Worm (Caenorhabditis elegans): Measurements from ENCODE around the gene tpk-1.
A peak's percentile ranks its signal among the peaks of the same experiment; 100 is the strongest.

tpk-1 gene

DNA sequence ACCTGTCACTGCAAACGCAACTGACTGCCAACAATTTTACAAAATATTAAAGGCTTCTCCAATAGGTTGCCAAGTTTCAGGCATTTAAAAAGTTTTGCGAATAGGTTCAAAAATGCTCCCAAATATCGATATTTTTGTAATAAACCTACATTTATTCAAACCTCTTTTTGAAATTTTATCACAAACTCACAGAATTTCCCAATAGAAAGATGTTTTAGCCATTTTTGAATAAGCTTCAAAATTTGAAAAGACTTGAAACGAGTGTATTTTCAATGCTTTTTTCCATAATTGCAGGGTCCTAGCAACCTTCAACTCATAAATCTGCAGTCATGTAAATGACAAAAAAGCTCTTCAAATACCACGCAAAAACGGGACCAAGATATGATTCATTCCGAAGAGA lies 29.6 kb upstream of the tpk-1 start:
- TF ChIP-seq syd-9 (tag; optimal IDR thresholded peaks at IDR 0.05) (no peak), sdc-2 (tag; optimal IDR thresholded peaks at IDR 0.05) (no peak), madf-2 (tag; optimal IDR thresholded peaks at IDR 0.05) (no peak), ceh-31 (tag; optimal IDR thresholded peaks at IDR 0.05) (no peak), ceh-19 (GFP tag; optimal IDR thresholded peaks at IDR 0.05) (no peak), ceh-2 (tag; optimal IDR thresholded peaks at IDR 0.05) (no peak), elt-2 (tag; optimal IDR thresholded peaks at IDR 0.05) (no peak), ceh-48 (tag; optimal IDR thresholded peaks at IDR 0.05) (no peak), nhr-11 (tag; optimal IDR thresholded peaks at IDR 0.05) (no peak)

DNA sequence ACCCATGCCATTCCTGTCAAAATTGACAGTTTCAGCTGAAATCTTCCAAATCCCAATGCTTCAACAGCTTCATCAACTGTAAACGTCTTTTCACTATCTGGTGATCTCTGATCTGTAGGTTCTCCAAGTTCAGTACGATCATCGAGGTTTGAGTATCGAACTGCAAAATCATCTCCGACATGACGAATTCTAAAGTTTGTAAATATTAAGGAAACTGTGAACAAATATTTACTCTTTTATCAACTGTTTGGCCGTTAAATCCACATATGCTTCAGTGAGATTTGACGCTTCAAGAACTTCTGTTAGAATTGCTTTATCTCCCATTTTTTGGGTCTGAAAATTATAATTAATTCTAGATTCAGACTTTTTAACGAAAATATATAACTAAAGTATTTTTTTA lies 26.8 kb upstream of the tpk-1 start, which contains the start of gene svop-1:
Gene svop-1 (minus strand): TSS at position 339 of the 400 bp plus-strand sequence.
- TF ChIP-seq gmeb-2 (tag; optimal IDR thresholded peaks at IDR 0.05) (no peak), npax-4 (tag; optimal IDR thresholded peaks at IDR 0.05) (no peak), hlh-13 (GFP tag; optimal IDR thresholded peaks at IDR 0.05) (no peak), odd-2 (tag; optimal IDR thresholded peaks at IDR 0.05) (no peak), hlh-6 (tag; optimal IDR thresholded peaks at IDR 0.05) (no peak), ceh-45 (GFP tag; IDR thresholded peaks at IDR 0.05) (no peak)

DNA sequence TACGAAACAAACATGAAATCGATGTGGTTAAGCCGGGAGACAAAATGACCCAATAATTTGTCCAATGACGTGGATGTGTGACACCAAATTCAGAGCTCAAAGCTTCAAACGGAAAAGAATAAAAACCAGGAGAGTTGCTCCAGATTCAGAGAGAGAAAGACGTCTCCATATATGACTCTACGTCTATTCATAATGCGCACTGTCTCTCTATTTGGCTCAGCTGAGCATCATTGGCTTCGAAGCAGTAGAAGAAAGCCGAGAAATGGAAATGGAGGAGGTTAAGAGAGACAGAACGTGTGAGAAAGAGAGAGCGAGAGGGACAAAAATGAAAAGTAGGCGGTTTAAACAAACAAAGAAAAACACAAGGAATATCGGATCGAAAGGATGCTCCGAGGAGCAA lies 25.6 kb upstream of the tpk-1 start:
- TF ChIP-seq nfya-1 (tag; optimal IDR thresholded peaks at IDR 0.05) (peak; percentile 1), ceh-18 (tag; optimal IDR thresholded peaks at IDR 0.05) (peak; percentile 10), ceh-31 (tag; optimal IDR thresholded peaks at IDR 0.05) (peak; percentile 30), tbx-2 (tag; optimal IDR thresholded peaks at IDR 0.05) (peak; percentile 34), unc-42 (tag; optimal IDR thresholded peaks at IDR 0.05) (peak; percentile 26), dmd-4 (tag; optimal IDR thresholded peaks at IDR 0.05; ENCODE audit: borderline replicate concordance) (no peak), ceh-19 (GFP tag; optimal IDR thresholded peaks at IDR 0.05) (peak; percentile 54), ceh-34 (tag; optimal IDR thresholded peaks at IDR 0.05) (peak; percentile 2), ceh-2 (tag; optimal IDR thresholded peaks at IDR 0.05) (peak; percentile 8), ceh-30 (tag; optimal IDR thresholded peaks at IDR 0.05) (no peak), npax-4 (tag; optimal IDR thresholded peaks at IDR 0.05) (no peak)

DNA sequence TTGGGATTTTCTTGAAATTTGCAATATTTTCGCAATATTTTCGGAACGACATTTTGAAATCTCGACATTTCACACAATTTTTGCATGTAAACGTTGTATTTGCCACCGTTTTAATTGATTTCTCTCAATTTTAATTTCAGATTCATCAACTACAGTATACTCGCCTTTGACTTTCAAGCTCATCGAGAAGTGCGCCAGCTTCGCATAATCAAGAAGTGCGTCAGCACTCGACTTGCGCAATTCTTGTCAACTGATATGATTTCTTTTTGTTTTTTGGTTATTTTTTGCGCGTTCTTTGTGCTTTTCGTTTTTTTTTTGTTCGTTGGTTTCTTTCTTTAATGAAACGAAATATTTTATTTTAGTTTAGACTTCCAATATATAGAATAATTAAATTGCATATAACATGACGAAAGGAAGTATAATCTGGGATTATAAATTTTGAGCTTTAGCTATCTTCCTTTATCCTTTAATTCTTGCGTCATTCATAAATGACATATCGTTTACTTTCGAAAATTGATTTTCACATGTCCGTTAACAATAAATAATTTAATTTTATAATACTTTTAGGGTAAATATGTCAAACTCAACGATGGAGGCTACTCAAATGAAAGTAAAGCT lies 24.7 kb upstream of the tpk-1 start, which contains the start of gene famh-136:
Gene famh-136 (plus strand): TSS at position 568 of the 618 bp plus-strand sequence.
- TF ChIP-seq elt-2 (tag; optimal IDR thresholded peaks at IDR 0.05), result peak; percentile 75
- no peak for TF ChIP-seq hlh-13 (GFP tag; optimal IDR thresholded peaks at IDR 0.05)
- TF ChIP-seq hlh-15 (tag; optimal IDR thresholded peaks at IDR 0.05), result no peak
- TF ChIP-seq ceh-31 (tag; optimal IDR thresholded peaks at IDR 0.05), result peak; percentile 20
- TF ChIP-seq lim-6 (tag; optimal IDR thresholded peaks at IDR 0.05), result no peak
- peak; percentile 26 for TF ChIP-seq lin-11 (tag; optimal IDR thresholded peaks at IDR 0.05)
- TF ChIP-seq C08G9.2 (tag; optimal IDR thresholded peaks at IDR 0.05), result no peak
- TF ChIP-seq ceh-45 (GFP tag; IDR thresholded peaks at IDR 0.05), result 0 out of 2 replicates have a peak, but pooled peaks have one; percentile 31
- peak; percentile 39 for TF ChIP-seq dve-1 (tag; optimal IDR thresholded peaks at IDR 0.05)
- TF ChIP-seq dmd-4 (tag; optimal IDR thresholded peaks at IDR 0.05; ENCODE audit: borderline replicate concordance), result no peak
- no peak for TF ChIP-seq eyg-1 (tag; optimal IDR thresholded peaks at IDR 0.05)
- TF ChIP-seq fax-1 (tag; optimal IDR thresholded peaks at IDR 0.05), result peak; percentile 7
- peak; percentile 39 for TF ChIP-seq ahr-1 (tag; optimal IDR thresholded peaks at IDR 0.05)
- peak; percentile 57 for TF ChIP-seq sox-4 (tag; optimal IDR thresholded peaks at IDR 0.05)
- TF ChIP-seq K02D7.2 (tag; optimal IDR thresholded peaks at IDR 0.05), result peak; percentile 9
- 0 out of 2 replicates have a peak, but pooled peaks have one; percentile 31 for TF ChIP-seq unc-3 (GFP tag; conservative IDR thresholded peaks at IDR 0.05)
- TF ChIP-seq unc-3 (tag; optimal IDR thresholded peaks at IDR 0.05), result no peak
- TF ChIP-seq ceh-48 (tag; optimal IDR thresholded peaks at IDR 0.05), result peak; percentile 17
- peak; percentile 26 for TF ChIP-seq ttx-3 (tag; optimal IDR thresholded peaks at IDR 0.05)
- peak; percentile 36 for TF ChIP-seq tbx-2 (tag; optimal IDR thresholded peaks at IDR 0.05)
- peak; percentile 35 for TF ChIP-seq pqm-1 (tag; optimal IDR thresholded peaks at IDR 0.05)
- TF ChIP-seq nfya-1 (tag; optimal IDR thresholded peaks at IDR 0.05), result peak; percentile 59
- peak; percentile 35 for TF ChIP-seq gmeb-2 (tag; optimal IDR thresholded peaks at IDR 0.05)
- TF ChIP-seq ceh-14 (tag; optimal IDR thresholded peaks at IDR 0.05), result peak; percentile 78
- peak; percentile 65 for TF ChIP-seq unc-42 (tag; optimal IDR thresholded peaks at IDR 0.05)
- no peak for TF ChIP-seq syd-9 (tag; optimal IDR thresholded peaks at IDR 0.05)
- peak; percentile 29 for TF ChIP-seq ceh-18 (tag; optimal IDR thresholded peaks at IDR 0.05)
- no peak for TF ChIP-seq pax-1 (tag; optimal IDR thresholded peaks at IDR 0.05)
- TF ChIP-seq pros-1 (tag; optimal IDR thresholded peaks at IDR 0.05), result no peak
- TF ChIP-seq odd-2 (tag; optimal IDR thresholded peaks at IDR 0.05), result no peak
- peak; percentile 39 for TF ChIP-seq nhr-232 (tag; optimal IDR thresholded peaks at IDR 0.05)
- TF ChIP-seq pag-3 (tag; optimal IDR thresholded peaks at IDR 0.05; ENCODE audit: borderline replicate concordance), result no peak
- TF ChIP-seq npax-4 (tag; optimal IDR thresholded peaks at IDR 0.05), result no peak
- peak; percentile 44 for TF ChIP-seq unc-55 (GFP tag; optimal IDR thresholded peaks at IDR 0.05)
- no peak for TF ChIP-seq ceh-30 (tag; optimal IDR thresholded peaks at IDR 0.05)
- no peak for TF ChIP-seq ceh-22 (tag; optimal IDR thresholded peaks at IDR 0.05)
- peak; percentile 17 for TF ChIP-seq sdc-2 (tag; optimal IDR thresholded peaks at IDR 0.05)
- TF ChIP-seq ceh-2 (tag; optimal IDR thresholded peaks at IDR 0.05), result no peak

Measured in whole organism, late embryonic.